Fruit fly (Drosophila melanogaster) whole organism, embryonic: Measurements from ENCODE around the gene Mnn1.
A peak's percentile ranks its signal among the peaks of the same experiment; 100 is the strongest.

Experiments used
- Ada2b ChIP-seq: fragments of 200-800 bp; sonication (Bioruptor generic); IDR thresholded peaks from 2 replicates; pipeline ENCODE4 v1.3.6; 2022; ENCODE audit warnings: missing biosample characterization, missing genetic modification characterization
- Atf6 ChIP-seq: fragments of 200-800 bp; sonication (Bioruptor generic); IDR thresholded peaks from 2 replicates; pipeline ENCODE4 v1.3.6; 2022; ENCODE audit warnings: missing biosample characterization, missing genetic modification characterization
- Bdp1 ChIP-seq: fragments of 200-800 bp; sonication (Bioruptor generic); optimal IDR thresholded peaks from 3 replicates; lab custom pipeline; 2016; ENCODE audit warnings: missing biosample characterization, missing genetic modification characterization
- Bgb ChIP-seq: fragments of 200-800 bp; sonication (Bioruptor generic); IDR thresholded peaks from 2 replicates; pipeline ENCODE4 v1.3.6; 2022; ENCODE audit warnings: missing biosample characterization, missing genetic modification characterization; ENCODE audit not compliant: partially characterized antibody
- CG10147 ChIP-seq: fragments of 200-800 bp; sonication (Bioruptor generic); optimal IDR thresholded peaks from 2 replicates; lab custom pipeline; 2019; ENCODE audit warnings: missing biosample characterization, mild to moderate bottlenecking, missing genetic modification characterization, moderate library complexity
- CG12769 ChIP-seq: fragments of 200-800 bp; sonication (Bioruptor generic); optimal IDR thresholded peaks from 2 replicates; lab custom pipeline; 2019; ENCODE audit warnings: missing biosample characterization, mild to moderate bottlenecking, missing genetic modification characterization, moderate library complexity
- CG13624 ChIP-seq: fragments of 200-800 bp; sonication (Bioruptor generic); optimal IDR thresholded peaks from 2 replicates; lab custom pipeline; 2016; ENCODE audit warnings: missing biosample characterization, missing genetic modification characterization
- CG15269 ChIP-seq: fragments of 200-800 bp; sonication (Bioruptor generic); optimal IDR thresholded peaks from 2 replicates; lab custom pipeline; 2018; ENCODE audit warnings: missing biosample characterization, mild to moderate bottlenecking, missing genetic modification characterization, moderate library complexity
- CG17802 ChIP-seq: fragments of 200-800 bp; sonication (Bioruptor generic); optimal IDR thresholded peaks from 2 replicates; lab custom pipeline; 2018; ENCODE audit warnings: missing biosample characterization, mild to moderate bottlenecking, missing genetic modification characterization, moderate library complexity
- CG17829 ChIP-seq: fragments of 200-800 bp; optimal IDR thresholded peaks from 2 replicates; lab custom pipeline; 2019; ENCODE audit warnings: missing biosample characterization, mild to moderate bottlenecking, missing genetic modification characterization, moderate library complexity
- CG17912 ChIP-seq: fragments of 200-800 bp; sonication (Bioruptor generic); optimal IDR thresholded peaks from 2 replicates; lab custom pipeline; 2018; ENCODE audit warnings: missing biosample characterization, mild to moderate bottlenecking, missing genetic modification characterization
- CG2116 ChIP-seq: fragments of 200-800 bp; sonication (Bioruptor generic); optimal IDR thresholded peaks from 3 replicates; lab custom pipeline; 2018; ENCODE audit warnings: missing biosample characterization, mild to moderate bottlenecking, missing genetic modification characterization
- CG2712 ChIP-seq: fragments of 200-800 bp; optimal IDR thresholded peaks from 3 replicates; lab custom pipeline; 2019; ENCODE audit warnings: missing biosample characterization, mild to moderate bottlenecking, missing genetic modification characterization, moderate library complexity
- CG32532 ChIP-seq: fragments of 200-800 bp; sonication (Bioruptor generic); IDR thresholded peaks from 2 replicates; pipeline ENCODE4 v1.3.6; 2022; ENCODE audit warnings: missing biosample characterization, missing genetic modification characterization
- CG33213 ChIP-seq: fragments of 200-800 bp; sonication (Bioruptor generic); optimal IDR thresholded peaks from 3 replicates; lab custom pipeline; 2016; ENCODE audit warnings: missing biosample characterization, missing genetic modification characterization
- CG34376 ChIP-seq: fragments of 200-800 bp; sonication (Bioruptor generic); optimal IDR thresholded peaks from 2 replicates; lab custom pipeline; 2018; ENCODE audit warnings: missing biosample characterization, mild to moderate bottlenecking, missing genetic modification characterization
- CG34422 ChIP-seq: fragments of 200-800 bp; sonication (Bioruptor generic); IDR thresholded peaks from 3 replicates; pipeline ENCODE4 v1.3.6; 2022; ENCODE audit warnings: missing biosample characterization, missing genetic modification characterization
- CG3726 ChIP-seq: fragments of 200-800 bp; sonication (Bioruptor generic); IDR thresholded peaks from 3 replicates; pipeline ENCODE4, ENCODE4 v1.3.6; 2022; ENCODE audit warnings: missing biosample characterization, missing genetic modification characterization
- CG4360 ChIP-seq: fragments of 200-800 bp; sonication (Bioruptor generic); IDR thresholded peaks from 2 replicates; pipeline ENCODE4 v1.3.6; 2022; ENCODE audit warnings: missing biosample characterization, missing genetic modification characterization
- CG43689 ChIP-seq: fragments of 200-800 bp; sonication (Bioruptor generic); IDR thresholded peaks from 2 replicates; pipeline ENCODE4 v1.3.6; 2022; ENCODE audit warnings: missing biosample characterization, missing genetic modification characterization
- CG4404 ChIP-seq: fragments of 200-800 bp; sonication (Bioruptor generic); IDR thresholded peaks from 2 replicates; pipeline ENCODE4 v1.3.6; 2022; ENCODE audit warnings: missing biosample characterization, missing genetic modification characterization
- CG4617 ChIP-seq: fragments of 200-800 bp; sonication (Bioruptor generic); optimal IDR thresholded peaks from 3 replicates; lab custom pipeline; 2016; ENCODE audit warnings: missing biosample characterization, missing genetic modification characterization, borderline replicate concordance
- CG6683 ChIP-seq: fragments of 200-800 bp; sonication (Bioruptor generic); optimal IDR thresholded peaks from 2 replicates; lab custom pipeline; 2017; ENCODE audit warnings: missing biosample characterization, mild to moderate bottlenecking, missing genetic modification characterization, missing genetic modification reagents
- CG6791 ChIP-seq: fragments of 200-800 bp; sonication (Bioruptor generic); IDR thresholded peaks from 3 replicates; pipeline ENCODE4 v1.3.6; 2022; ENCODE audit warnings: missing biosample characterization, missing genetic modification characterization; ENCODE audit not compliant: partially characterized antibody
- CG8924 ChIP-seq: fragments of 200-800 bp; optimal IDR thresholded peaks from 3 replicates; lab custom pipeline; 2019; ENCODE audit warnings: missing biosample characterization, mild to moderate bottlenecking, missing genetic modification characterization, moderate library complexity
- CHES-1-like ChIP-seq: fragments of 200-800 bp; sonication (Bioruptor generic); optimal IDR thresholded peaks from 2 replicates; lab custom pipeline; 2016; ENCODE audit warnings: missing biosample characterization, missing genetic modification characterization
- CTCF ChIP-seq: fragments of 200-800 bp; sonication (Bioruptor generic); optimal IDR thresholded peaks from 2 replicates; lab custom pipeline; 2017; ENCODE audit warnings: missing biosample characterization, mild to moderate bottlenecking, missing genetic modification characterization, moderate library complexity
- Dp ChIP-seq: fragments of 200-800 bp; sonication (Bioruptor generic); optimal IDR thresholded peaks from 2 replicates; lab custom pipeline; 2018; ENCODE audit warnings: missing biosample characterization, mild to moderate bottlenecking, missing genetic modification characterization, moderate library complexity
- HLH4C ChIP-seq: fragments of 200-800 bp; sonication (Bioruptor generic); IDR thresholded peaks from 3 replicates; pipeline ENCODE4 v1.3.6; 2022; ENCODE audit warnings: missing biosample characterization, missing genetic modification characterization; ENCODE audit not compliant: partially characterized antibody
- Lpt ChIP-seq: fragments of >200 bp; optimal IDR thresholded peaks from 2 replicates; lab custom pipeline; 2018; ENCODE audit warnings: missing biosample characterization, missing genetic modification characterization
- Neu2 ChIP-seq: fragments of 200-800 bp; sonication (Bioruptor generic); optimal IDR thresholded peaks from 3 replicates; lab custom pipeline; 2016; ENCODE audit warnings: missing biosample characterization, missing genetic modification characterization, borderline replicate concordance
- Sox102F ChIP-seq: fragments of 200-800 bp; sonication (Bioruptor generic); optimal IDR thresholded peaks from 2 replicates; lab custom pipeline; 2018; ENCODE audit warnings: missing biosample characterization, mild to moderate bottlenecking, missing genetic modification characterization, moderate library complexity
- Ssrp ChIP-seq: fragments of 200-800 bp; sonication (Bioruptor generic); optimal IDR thresholded peaks from 2 replicates; lab custom pipeline; 2018; ENCODE audit warnings: missing biosample characterization, mild to moderate bottlenecking, missing genetic modification characterization, moderate library complexity
- aop ChIP-seq: fragments of 200-800 bp; sonication (Bioruptor generic); IDR thresholded peaks from 2 replicates; pipeline ENCODE4 v1.3.6; 2022; ENCODE audit warnings: missing biosample characterization, missing genetic modification characterization
- cwo ChIP-seq: fragments of 200-800 bp; sonication (Bioruptor generic); optimal IDR thresholded peaks from 3 replicates; lab custom pipeline; 2017; ENCODE audit warnings: missing biosample characterization, missing genetic modification characterization, mild to moderate bottlenecking, moderate library complexity, missing genetic modification reagents
- dimm ChIP-seq: fragments of 200-800 bp; sonication (Bioruptor generic); IDR thresholded peaks from 2 replicates; pipeline ENCODE4 v1.3.6; 2022; ENCODE audit warnings: missing biosample characterization, missing genetic modification characterization
- dpn ChIP-seq, 2 experiments: fragments of 200-800 bp; sonication (Bioruptor generic); optimal IDR thresholded peaks; 3 replicates each; lab custom pipeline; 2016; ENCODE audit warnings: missing biosample characterization in 2 of 2, missing genetic modification characterization in 2 of 2
- en ChIP-seq: fragments of 200-800 bp; sonication (Bioruptor generic); optimal IDR thresholded peaks from 2 replicates; lab custom pipeline; 2016; ENCODE audit warnings: missing biosample characterization, missing genetic modification characterization
- fd3F ChIP-seq: fragments of 200-800 bp; sonication (Bioruptor generic); optimal IDR thresholded peaks from 2 replicates; lab custom pipeline; 2018; ENCODE audit warnings: missing biosample characterization, mild to moderate bottlenecking, missing genetic modification characterization, moderate library complexity
- fd96Cb ChIP-seq: fragments of 200-800 bp; sonication (Bioruptor generic); optimal IDR thresholded peaks from 2 replicates; lab custom pipeline; 2018; ENCODE audit warnings: missing biosample characterization, mild to moderate bottlenecking, missing genetic modification characterization, moderate library complexity
- fru ChIP-seq: fragments of >200 bp; optimal IDR thresholded peaks from 2 replicates; lab custom pipeline; 2017
- klu ChIP-seq: fragments of 200-800 bp; sonication (Bioruptor generic); IDR thresholded peaks from 2 replicates; pipeline ENCODE4 v1.3.6; 2022; ENCODE audit warnings: missing biosample characterization, missing genetic modification characterization
- kni ChIP-seq: fragments of 200-800 bp; sonication (Bioruptor generic); optimal IDR thresholded peaks from 3 replicates; lab custom pipeline; 2017; ENCODE audit warnings: mild to moderate bottlenecking, missing biosample characterization, missing genetic modification reagents, missing genetic modification characterization
- pfk ChIP-seq: fragments of 200-800 bp; sonication (Bioruptor generic); optimal IDR thresholded peaks from 2 replicates; lab custom pipeline; 2018; ENCODE audit warnings: missing biosample characterization, mild to moderate bottlenecking, missing genetic modification characterization, moderate library complexity
- sens-2 ChIP-seq: fragments of 200-800 bp; sonication (Bioruptor generic); IDR thresholded peaks from 2 replicates; pipeline ENCODE4 v1.3.6; 2022; ENCODE audit warnings: missing biosample characterization, missing genetic modification characterization
- tap ChIP-seq: fragments of 200-800 bp; optimal IDR thresholded peaks from 3 replicates; lab custom pipeline; 2019; ENCODE audit warnings: missing biosample characterization, mild to moderate bottlenecking, missing genetic modification characterization, moderate library complexity
- trh ChIP-seq: fragments of 200-800 bp; sonication (Bioruptor generic); optimal IDR thresholded peaks from 2 replicates; lab custom pipeline; 2016; ENCODE audit warnings: missing biosample characterization, missing genetic modification characterization
- twi ChIP-seq: fragments of 200-800 bp; optimal IDR thresholded peaks from 2 replicates; lab custom pipeline; 2019; ENCODE audit warnings: missing biosample characterization, mild to moderate bottlenecking, missing genetic modification characterization, moderate library complexity
- zfh2 ChIP-seq: fragments of 200-800 bp; sonication (Bioruptor generic); optimal IDR thresholded peaks from 2 replicates; lab custom pipeline; 2016; ENCODE audit warnings: missing biosample characterization, missing genetic modification characterization

Gene Mnn1

DNA sequence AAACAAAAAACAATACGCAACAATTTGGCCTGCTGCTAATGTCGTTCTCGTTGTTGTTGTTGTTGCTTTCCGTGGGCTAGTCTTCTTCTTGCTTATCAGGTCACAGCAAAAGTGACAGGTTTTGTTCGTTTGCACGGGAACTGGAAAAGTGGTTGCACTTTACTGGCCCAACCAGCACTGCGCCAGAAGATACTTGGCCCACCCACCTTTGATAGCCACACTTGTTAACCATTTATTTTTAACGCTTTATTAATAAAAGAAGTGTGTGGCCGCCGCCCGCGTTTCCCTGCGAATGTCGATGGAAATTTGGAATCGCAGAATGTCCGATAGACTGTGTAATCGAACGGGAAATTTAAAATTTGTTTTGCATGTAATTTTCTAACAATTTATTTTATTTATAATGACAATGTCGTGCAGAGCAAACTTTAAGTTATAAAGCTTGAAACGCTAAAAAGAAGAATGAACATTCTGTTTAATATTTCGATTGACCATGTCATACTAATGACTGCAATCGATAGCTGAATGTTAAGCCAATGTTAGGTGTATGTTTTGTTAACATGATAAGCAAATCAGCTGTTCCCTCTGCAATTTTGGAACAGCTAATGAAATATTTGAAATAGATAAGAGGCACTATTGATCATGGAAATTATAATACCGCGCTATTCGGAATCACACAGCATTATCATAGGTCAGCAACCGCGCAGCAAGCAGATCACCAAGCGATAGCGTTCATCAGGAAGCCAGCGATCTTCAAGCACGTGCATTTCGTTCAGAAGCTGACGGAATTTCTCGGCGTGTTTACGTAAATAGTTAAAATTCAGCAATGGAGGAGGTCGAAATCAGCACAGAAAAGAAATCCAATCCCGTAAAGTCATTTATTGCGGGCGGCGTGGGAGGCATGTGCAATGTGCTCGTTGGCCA is 28.9 kb upstream of the Mnn1 start, which contains the start of the genes CG31908 and MME1 (continued):
- TF ChIP-seq tap (tag; lab: Kevin White, UChicago) = no peak
- TF ChIP-seq CG2116 (GFP tag; lab: Kevin White, UChicago) = peak; percentile 91
- peak; percentile 45; the same call in 1 of the 2 replicates for TF ChIP-seq CG32532 (GFP tag; lab: Robert Waterston, UW)
- peak; percentile 98 for TF ChIP-seq CG4617 (GFP tag; lab: Kevin White, UChicago)
- no peak for TF ChIP-seq fd3F
- no peak for TF ChIP-seq sens-2 (GFP tag; lab: Robert Waterston, UW)
- no peak for TF ChIP-seq CG43689 (GFP tag; lab: Robert Waterston, UW)
- no peak for TF ChIP-seq CG4404 (GFP tag; lab: Robert Waterston, UW)
- TF ChIP-seq CG6791 (GFP tag; lab: Robert Waterston, UW) = peak; percentile 76; the same call in 2 of the 3 replicates
- TF ChIP-seq Sox102F (GFP tag; lab: Kevin White, UChicago) = no peak
- no peak for TF ChIP-seq Ssrp (tag; lab: Kevin White, UChicago)
- no peak for TF ChIP-seq CTCF (GFP tag; lab: Kevin White, UChicago)
- no peak for TF ChIP-seq CG15269 (tag; lab: Kevin White, UChicago)
- no peak for TF ChIP-seq dimm
- peak; percentile 99 for TF ChIP-seq CG4360
- TF ChIP-seq fd96Cb (tag; lab: Kevin White, UChicago) = no peak
- TF ChIP-seq CG17829 (tag; lab: Kevin White, UChicago) = peak; percentile 29
- TF ChIP-seq klu (GFP tag; lab: Robert Waterston, UW) = no peak
- TF ChIP-seq CG12769 (tag; lab: Kevin White, UChicago) = no peak
- TF ChIP-seq dpn (GFP tag; optimal IDR thresholded peaks at IDR 0.05; lab: Kevin White, UChicago) = peak; percentile 31 to 41
- no peak for TF ChIP-seq CG3726 (GFP tag; lab: Robert Waterston, UW)
- no peak for TF ChIP-seq CG17912
- no peak for TF ChIP-seq kni
- no peak for TF ChIP-seq pfk (GFP tag; lab: Kevin White, UChicago)
- TF ChIP-seq Ada2b (GFP tag; lab: Robert Waterston, UW) = no peak
- TF ChIP-seq CG17802 (tag; lab: Kevin White, UChicago) = no peak
- peak; percentile 4 for TF ChIP-seq CG33213 (GFP tag; lab: Kevin White, UChicago)
- TF ChIP-seq CG10147 (GFP tag; lab: Kevin White, UChicago) = no peak
- TF ChIP-seq Bgb (GFP tag; lab: Robert Waterston, UW) = peak; percentile 79
- TF ChIP-seq en = no peak
- TF ChIP-seq cwo = peak; percentile 67
- TF ChIP-seq Dp (GFP tag; lab: Kevin White, UChicago) = peak; percentile 54
- peak; percentile 68 for TF ChIP-seq zfh2 (GFP tag; lab: Kevin White, UChicago)
- TF ChIP-seq Atf6 (GFP tag; lab: Robert Waterston, UW) = no peak
- TF ChIP-seq CG2712 (tag; lab: Kevin White, UChicago) = peak; percentile 29
- TF ChIP-seq fru (lab: Kevin White, UChicago) = no peak
- no peak for TF ChIP-seq Bdp1
- TF ChIP-seq Lpt = no peak
- TF ChIP-seq CG6683 (GFP tag; lab: Kevin White, UChicago) = no peak
- TF ChIP-seq aop (GFP tag; lab: Robert Waterston, UW) = no peak
- peak; percentile 92 for TF ChIP-seq HLH4C
- TF ChIP-seq CG34376 (GFP tag; lab: Kevin White, UChicago) = peak; percentile 69
- TF ChIP-seq trh (GFP tag; lab: Kevin White, UChicago) = no peak
- no peak for TF ChIP-seq twi (tag; lab: Kevin White, UChicago)
- no peak for TF ChIP-seq Neu2
- TF ChIP-seq CG8924 (tag; lab: Kevin White, UChicago) = peak; percentile 42
- TF ChIP-seq CG13624 (GFP tag; lab: Kevin White, UChicago) = peak; percentile 35
- peak; percentile 69; the same call in 2 of the 3 replicates for TF ChIP-seq CG34422 (GFP tag; lab: Robert Waterston, UW)
- peak; percentile 10 for TF ChIP-seq CHES-1-like (GFP tag; lab: Kevin White, UChicago)
